Fruit fly (Drosophila melanogaster) whole organism, embryonic: ENCODE measurements around the gene Ube4B.

Source experiments
- ATbp ChIP-seq: fragments of 200-800 bp; sonication (Bioruptor generic); optimal IDR thresholded peaks from 2 replicates; lab custom pipeline; 2017; ENCODE audit warnings: missing biosample characterization, mild to moderate bottlenecking, missing genetic modification characterization, missing genetic modification reagents
- CG10462 ChIP-seq: fragments of 200-800 bp; sonication (Bioruptor generic); optimal IDR thresholded peaks from 2 replicates; lab custom pipeline; 2016; ENCODE audit warnings: missing biosample characterization, missing genetic modification characterization
- CG30020 ChIP-seq: fragments of 200-800 bp; optimal IDR thresholded peaks from 2 replicates; lab custom pipeline; 2019; ENCODE audit warnings: missing biosample characterization, mild to moderate bottlenecking, missing genetic modification characterization, moderate library complexity
- Ssrp ChIP-seq: fragments of 200-800 bp; sonication (Bioruptor generic); optimal IDR thresholded peaks from 2 replicates; lab custom pipeline; 2018; ENCODE audit warnings: missing biosample characterization, mild to moderate bottlenecking, missing genetic modification characterization, moderate library complexity
- dati ChIP-seq: fragments of 200-800 bp; sonication (Bioruptor generic); IDR thresholded peaks from 2 replicates; pipeline ENCODE4 v1.3.6; 2022; ENCODE audit warnings: missing biosample characterization, missing genetic modification characterization
- mam ChIP-seq: fragments of 200-800 bp; sonication (Bioruptor generic); optimal IDR thresholded peaks from 3 replicates; lab custom pipeline; 2016; ENCODE audit warnings: missing biosample characterization, missing genetic modification characterization
- pita ChIP-seq: fragments of 200-800 bp; sonication (Bioruptor generic); optimal IDR thresholded peaks from 2 replicates; lab custom pipeline; 2017; ENCODE audit warnings: missing biosample characterization, mild to moderate bottlenecking, missing genetic modification characterization
- ttk ChIP-seq: fragments of 200-800 bp; sonication (Bioruptor generic); IDR thresholded peaks from 2 replicates; pipeline ENCODE4 v2.1.2; 2022; ENCODE audit warnings: missing biosample characterization, missing genetic modification characterization
- zfh2 ChIP-seq: fragments of 200-800 bp; sonication (Bioruptor generic); optimal IDR thresholded peaks from 2 replicates; lab custom pipeline; 2016; ENCODE audit warnings: missing biosample characterization, missing genetic modification characterization

DNA sequence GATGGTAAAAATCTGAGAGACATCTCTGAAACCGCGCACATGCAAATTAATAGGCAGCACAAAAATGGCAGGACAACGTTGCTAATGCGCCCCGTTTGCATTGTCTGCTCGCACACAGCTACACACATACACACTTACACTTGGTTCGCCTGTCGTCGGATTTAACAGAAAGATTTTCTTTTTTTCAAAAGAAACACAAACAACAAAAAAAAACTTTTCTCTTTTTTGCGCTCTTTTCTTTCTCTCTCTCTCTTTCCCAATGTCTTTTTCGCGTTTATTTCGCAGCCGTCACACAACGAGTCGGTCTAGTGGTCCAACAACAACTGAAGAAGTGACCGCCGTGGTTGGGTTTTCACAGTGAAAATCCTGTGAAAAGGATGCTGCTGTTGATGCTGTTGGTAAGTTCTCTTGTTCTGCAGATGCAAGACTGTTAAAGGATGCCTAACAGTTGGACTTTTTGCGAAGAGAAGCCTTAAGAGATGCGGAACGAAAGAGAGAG, 16.5 kb upstream of the Ube4B start:
- TF ChIP-seq CG30020 (tag; lab: Kevin White, UChicago) (no peak), Ssrp (tag; lab: Kevin White, UChicago) (no peak), pita (no peak), CG10462 (no peak), ATbp (GFP tag; lab: Kevin White, UChicago) (no peak), ttk (GFP tag; lab: Robert Waterston, UW) (no peak), dati (no peak), zfh2 (GFP tag; lab: Kevin White, UChicago) (no peak), mam (no peak)
